Fruit fly (Drosophila melanogaster) whole organism, pupa: ENCODE data around the gene CG2663.

Source experiments
- CG10348 ChIP-seq: fragments of 200-800 bp; sonication (Bioruptor generic); IDR thresholded peaks from 2 replicates; pipeline ENCODE4 v1.3.6; 2022; ENCODE audit warnings: missing biosample characterization, missing genetic modification characterization
- CG12605 ChIP-seq: fragments of 200-800 bp; sonication (Bioruptor generic); IDR thresholded peaks from 2 replicates; pipeline ENCODE4 v1.3.6; 2022; ENCODE audit warnings: missing biosample characterization, missing genetic modification characterization
- CG14655 ChIP-seq: fragments of 200-800 bp; sonication (Bioruptor generic); optimal IDR thresholded peaks from 3 replicates; lab custom pipeline; 2017; ENCODE audit warnings: mild to moderate bottlenecking, missing biosample characterization, missing genetic modification reagents, missing genetic modification characterization
- CG15710 ChIP-seq: fragments of 200-800 bp; sonication (Bioruptor generic); optimal IDR thresholded peaks from 2 replicates; lab custom pipeline; 2018; ENCODE audit warnings: missing biosample characterization, mild to moderate bottlenecking, missing genetic modification characterization, moderate library complexity
- CG17806 ChIP-seq: fragments of 200-800 bp; sonication (Bioruptor generic); optimal IDR thresholded peaks from 2 replicates; lab custom pipeline; 2018; ENCODE audit warnings: missing biosample characterization, mild to moderate bottlenecking, missing genetic modification characterization, moderate library complexity
- CG34367 ChIP-seq: fragments of 200-800 bp; sonication (Bioruptor generic); optimal IDR thresholded peaks from 2 replicates; lab custom pipeline; 2018; ENCODE audit warnings: missing biosample characterization, mild to moderate bottlenecking, missing genetic modification characterization
- CG4496 ChIP-seq: fragments of 200-800 bp; sonication (Bioruptor generic); IDR thresholded peaks from 3 replicates; pipeline ENCODE4 v1.3.6; 2022; ENCODE audit warnings: missing biosample characterization, missing genetic modification characterization
- CG9948 ChIP-seq: fragments of 200-800 bp; sonication (Bioruptor generic); optimal IDR thresholded peaks from 2 replicates; lab custom pipeline; 2018; ENCODE audit warnings: missing biosample characterization, mild to moderate bottlenecking, missing genetic modification characterization, moderate library complexity
- EcR ChIP-seq: fragments of 200-800 bp; sonication (Bioruptor generic); optimal IDR thresholded peaks from 3 replicates; lab custom pipeline; 2019; ENCODE audit warnings: missing biosample characterization, missing genetic modification characterization, mild to moderate bottlenecking, moderate library complexity, missing genetic modification reagents
- Pif1A ChIP-seq: fragments of 200-800 bp; sonication (Bioruptor generic); optimal IDR thresholded peaks from 3 replicates; lab custom pipeline; 2016; ENCODE audit warnings: missing biosample characterization, missing genetic modification characterization
- Snoo ChIP-seq: fragments of 200-800 bp; sonication (Bioruptor generic); optimal IDR thresholded peaks from 3 replicates; lab custom pipeline; 2017; ENCODE audit warnings: missing biosample characterization, mild to moderate bottlenecking, missing genetic modification characterization, inconsistent platforms

DNA sequence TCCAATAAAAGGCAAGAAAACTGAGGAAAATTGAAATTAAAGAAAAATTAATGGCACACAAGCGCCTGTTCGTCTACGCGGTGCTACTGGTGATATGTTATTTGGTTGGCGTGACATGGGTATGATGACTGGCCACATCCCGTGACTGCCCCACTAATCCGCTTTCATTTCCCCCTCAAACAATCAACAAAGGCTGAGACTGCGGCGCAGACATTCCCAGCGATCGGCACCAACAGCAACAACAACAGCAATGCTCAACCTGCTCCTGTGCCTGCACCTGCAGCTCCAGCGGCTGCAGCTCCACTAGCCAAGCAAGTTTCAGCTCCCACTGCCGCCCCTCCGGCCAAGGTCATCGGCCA lies 48.8 kb downstream of the CG2663 start:
- TF ChIP-seq CG10348 (GFP tag; lab: Robert Waterston, UW) (no peak), CG9948 (tag; lab: Kevin White, UChicago) (no peak), EcR (GFP tag; lab: Kevin White, UChicago) (peak; percentile 12), CG4496 (no peak), CG34367 (tag; lab: Kevin White, UChicago) (no peak), Snoo (tag; lab: Kevin White, UChicago) (no peak), Pif1A (GFP tag; lab: Kevin White, UChicago) (no peak), CG15710 (tag; lab: Kevin White, UChicago) (no peak), CG17806 (no peak), CG14655 (GFP tag; lab: Kevin White, UChicago) (no peak), CG12605 (GFP tag; lab: Robert Waterston, UW) (no peak)
